Worm (Caenorhabditis elegans) whole organism, L1 larva: ENCODE data around the gene pas-2.

Experiments used
- Y116A8C.19 ChIP-seq: sonication (generic microtip); optimal IDR thresholded peaks from 2 replicates; lab custom pipeline; 2016; ENCODE audit warnings: missing compliant biosample characterization, missing genetic modification characterization, borderline replicate concordance
- ama-1 ChIP-seq: fragments of 150-350 bp; optimal IDR thresholded peaks from 2 replicates; lab custom pipeline; 2014
- blmp-1 ChIP-seq: fragments of 150-350 bp; optimal IDR thresholded peaks from 2 replicates; lab custom pipeline; 2014; ENCODE audit warnings: missing biosample characterization, missing genetic modification characterization
- ceh-63 ChIP-seq: fragments of 200-800 bp; sonication (Bioruptor generic); optimal IDR thresholded peaks from 2 replicates; lab custom pipeline; 2018; ENCODE audit warnings: mild to moderate bottlenecking, missing genetic modification characterization, missing compliant biosample characterization
- ceh-82 ChIP-seq, 3 experiments: fragments of 150-350 bp in 1 of 3; sonication (generic microtip) in 2 of 3; optimal IDR thresholded peaks; 2 replicates each; lab custom pipeline; 2014 to 2017; ENCODE audit warnings: missing biosample characterization in 3 of 3, missing genetic modification characterization in 3 of 3
- ceh-90 ChIP-seq: sonication (generic microtip); optimal IDR thresholded peaks from 2 replicates; lab custom pipeline; 2016; ENCODE audit warnings: missing genetic modification characterization, missing compliant biosample characterization
- dpl-1 ChIP-seq, 3 experiments: fragments of 150-350 bp in 2 of 3; sonication (generic microtip) in 1 of 3; optimal IDR thresholded peaks; 2 replicates each; lab custom pipeline; 2014 to 2017; ENCODE audit warnings: missing biosample characterization in 3 of 3, missing genetic modification characterization in 3 of 3, missing genetic modification reagents in 3 of 3
- efl-1 ChIP-seq, 4 experiments: fragments of 150-350 bp; optimal IDR thresholded peaks in 3 of 4; peaks in 1 of 4; 1 replicate in 1 of 4; 2 replicates in 3 of 4; lab custom pipeline; 2014; ENCODE audit warnings: missing biosample characterization in 2 of 4, missing genetic modification characterization in 2 of 4, missing genetic modification reagents in 2 of 4
- egl-13 ChIP-seq: sonication (generic microtip); optimal IDR thresholded peaks from 2 replicates; lab custom pipeline; 2016; ENCODE audit warnings: missing genotype, missing genetic modification reagents, missing genetic modification characterization, missing compliant biosample characterization
- elt-3 ChIP-seq, 6 experiments: fragments of 150-350 bp in 1 of 6; sonication (generic microtip); optimal IDR thresholded peaks; 2 replicates each; lab custom pipeline; 2017 to 2018; ENCODE audit warnings: missing biosample characterization in 6 of 6, missing genetic modification characterization in 6 of 6, inconsistent platforms in 1 of 6
- fkh-4 ChIP-seq: sonication (generic microtip); optimal IDR thresholded peaks from 2 replicates; lab custom pipeline; 2016; ENCODE audit warnings: missing compliant biosample characterization, missing genetic modification characterization, borderline replicate concordance
- fkh-8 ChIP-seq: sonication (generic microtip); optimal IDR thresholded peaks from 2 replicates; lab custom pipeline; 2016; ENCODE audit warnings: mild to moderate bottlenecking, missing genetic modification characterization, missing compliant biosample characterization
- grh-1 ChIP-seq: fragments of 200-800 bp; sonication (Bioruptor generic); IDR thresholded peaks from 2 replicates; pipeline ENCODE4 v1.3.6; 2022; ENCODE audit warnings: missing genetic modification reagents, missing genetic modification characterization, missing compliant biosample characterization
- hpl-2 ChIP-seq: fragments of 150-350 bp; optimal IDR thresholded peaks from 2 replicates; lab custom pipeline; 2014; ENCODE audit warnings: missing biosample characterization, missing genetic modification reagents, missing genetic modification characterization
- irx-1 ChIP-seq: sonication (generic microtip); optimal IDR thresholded peaks from 2 replicates; lab custom pipeline; 2016; ENCODE audit warnings: missing genetic modification characterization, missing compliant biosample characterization
- lin-14 ChIP-seq: fragments of 200-800 bp; sonication (Bioruptor generic); optimal IDR thresholded peaks from 2 replicates; lab custom pipeline; 2018; ENCODE audit warnings: mild to moderate bottlenecking, missing genetic modification characterization, moderate library complexity, missing compliant biosample characterization
- lin-35 ChIP-seq, 2 experiments: fragments of 150-350 bp; optimal IDR thresholded peaks; 2 replicates each; lab custom pipeline; 2014; ENCODE audit warnings: missing biosample characterization in 2 of 2, missing genetic modification characterization in 2 of 2, missing genetic modification reagents in 2 of 2
- lin-39 ChIP-seq: fragments of 150-350 bp; optimal IDR thresholded peaks from 2 replicates; lab custom pipeline; 2014; ENCODE audit warnings: missing biosample characterization, missing genetic modification reagents, missing genetic modification characterization
- lsy-2 ChIP-seq, 2 experiments: fragments of 150-350 bp; optimal IDR thresholded peaks; 2 replicates each; lab custom pipeline; 2014; ENCODE audit warnings: missing biosample characterization in 2 of 2, missing genetic modification characterization in 2 of 2
- mab-9 ChIP-seq: fragments of 200-800 bp; sonication (Bioruptor generic); IDR thresholded peaks from 2 replicates; pipeline ENCODE4 v1.3.6; 2022; ENCODE audit warnings: missing genetic modification reagents, missing genetic modification characterization, missing compliant biosample characterization
- mdl-1 ChIP-seq, 2 experiments: fragments of 150-350 bp; optimal IDR thresholded peaks; 2 replicates each; lab custom pipeline; 2014 to 2017; ENCODE audit warnings: missing biosample characterization in 2 of 2, missing genetic modification characterization in 2 of 2, inconsistent platforms in 1 of 2
- mep-1 ChIP-seq: fragments of 150-350 bp; optimal IDR thresholded peaks from 2 replicates; lab custom pipeline; 2014; ENCODE audit warnings: missing biosample characterization, missing genetic modification characterization
- nhr-19 ChIP-seq: fragments of 200-800 bp; sonication (Bioruptor generic); conservative IDR thresholded peaks from 2 replicates; pipeline ENCODE4 v1.3.6; 2022; ENCODE audit warnings: missing genetic modification characterization, missing compliant biosample characterization
- nhr-20 ChIP-seq: sonication (generic microtip); optimal IDR thresholded peaks from 2 replicates; lab custom pipeline; 2016; ENCODE audit warnings: mild to moderate bottlenecking, missing genetic modification characterization, missing compliant biosample characterization
- nhr-237 ChIP-seq: fragments of 150-350 bp; optimal IDR thresholded peaks from 2 replicates; lab custom pipeline; 2014; ENCODE audit warnings: missing biosample characterization, missing genetic modification characterization
- nhr-28 ChIP-seq: fragments of 150-350 bp; optimal IDR thresholded peaks from 2 replicates; lab custom pipeline; 2014; ENCODE audit warnings: missing biosample characterization, missing genetic modification characterization
- nhr-71 ChIP-seq: sonication (generic microtip); optimal IDR thresholded peaks from 2 replicates; lab custom pipeline; 2016; ENCODE audit warnings: mild to moderate bottlenecking, missing genetic modification characterization, moderate library complexity, missing compliant biosample characterization
- nhr-85 ChIP-seq: sonication (generic microtip); peaks from one replicate; lab custom pipeline; 2016; ENCODE audit warnings: missing genetic modification characterization, inconsistent platforms, missing compliant biosample characterization
- pag-3 ChIP-seq: sonication (generic microtip); optimal IDR thresholded peaks from 2 replicates; lab custom pipeline; 2017; ENCODE audit warnings: missing genetic modification characterization, mild to moderate bottlenecking, missing compliant biosample characterization, antibody characterized with exemption, borderline replicate concordance; ENCODE audit not compliant: insufficient read depth
- pqm-1 ChIP-seq: sonication (generic microtip); optimal IDR thresholded peaks from 3 replicates; lab custom pipeline; 2017; ENCODE audit warnings: missing biosample characterization, missing genetic modification characterization
- rnt-1 ChIP-seq: sonication (generic microtip); optimal IDR thresholded peaks from 2 replicates; lab custom pipeline; 2016; ENCODE audit warnings: mild to moderate bottlenecking, missing genetic modification characterization, moderate library complexity, missing compliant biosample characterization
- skn-1 ChIP-seq: fragments of 150-350 bp; optimal IDR thresholded peaks from 2 replicates; lab custom pipeline; 2014; ENCODE audit warnings: missing biosample characterization, missing genetic modification characterization
- snu-23 ChIP-seq: sonication (generic microtip); optimal IDR thresholded peaks from 2 replicates; lab custom pipeline; 2016; ENCODE audit warnings: missing genetic modification characterization, missing compliant biosample characterization
- sptf-1 ChIP-seq: fragments of 150-350 bp; optimal IDR thresholded peaks from 2 replicates; lab custom pipeline; 2014; ENCODE audit warnings: missing biosample characterization, missing genetic modification characterization
- sup-37 ChIP-seq: fragments of 200-800 bp; sonication (Bioruptor generic); optimal IDR thresholded peaks from 2 replicates; lab custom pipeline; 2018; ENCODE audit warnings: mild to moderate bottlenecking, missing genetic modification characterization, missing compliant biosample characterization
- swsn-7 ChIP-seq: sonication (generic microtip); optimal IDR thresholded peaks from 2 replicates; lab custom pipeline; 2016; ENCODE audit warnings: missing genetic modification characterization, missing compliant biosample characterization
- tbx-2 ChIP-seq: sonication (generic microtip); optimal IDR thresholded peaks from 2 replicates; lab custom pipeline; 2016; ENCODE audit warnings: missing genetic modification characterization, missing compliant biosample characterization
- unc-130 ChIP-seq: fragments of 150-350 bp; optimal IDR thresholded peaks from 2 replicates; lab custom pipeline; 2017; ENCODE audit warnings: missing biosample characterization, missing genetic modification characterization, inconsistent platforms
- unc-30 ChIP-seq: sonication (generic microtip); optimal IDR thresholded peaks from 2 replicates; lab custom pipeline; 2017; ENCODE audit warnings: missing biosample characterization, missing genetic modification characterization
- unc-86 ChIP-seq: sonication (generic microtip); optimal IDR thresholded peaks from 2 replicates; lab custom pipeline; 2016; ENCODE audit warnings: missing genetic modification characterization, missing compliant biosample characterization
- unc-98 ChIP-seq: fragments of 200-800 bp; sonication (Bioruptor generic); IDR thresholded peaks from 2 replicates; pipeline ENCODE4 v1.3.6; 2022; ENCODE audit warnings: missing genetic modification characterization, missing compliant biosample characterization
- zip-4 ChIP-seq: fragments of 200-800 bp; sonication (Bioruptor generic); optimal IDR thresholded peaks from 2 replicates; lab custom pipeline; 2018; ENCODE audit warnings: mild to moderate bottlenecking, missing genetic modification characterization, moderate library complexity, missing compliant biosample characterization
- ztf-4 ChIP-seq: fragments of 150-350 bp; optimal IDR thresholded peaks from 2 replicates; lab custom pipeline; 2014; ENCODE audit warnings: missing biosample characterization, missing genetic modification characterization

Gene pas-2

ce11 chrV:10721304-10721703 is 48.9 kb upstream of the pas-2 start:
- TF ChIP-seq tbx-2: peak; percentile 33
- TF ChIP-seq lsy-2 (tag; optimal IDR thresholded peaks at IDR 0.05; lab: Kevin White, UChicago): peak in 1 of 2 experiments; percentile 1
- TF ChIP-seq lin-14 (GFP tag; lab: Kevin White, UChicago): peak; percentile 63
- no peak for TF ChIP-seq unc-130

ce11 chrV:10721912-10722426 is 48.2 kb upstream of the pas-2 start:
- peak in 1 of 2 experiments; percentile 19 for TF ChIP-seq mdl-1 (tag; optimal IDR thresholded peaks at IDR 0.05; lab: Kevin White, UChicago)
- TF ChIP-seq lsy-2 (tag; optimal IDR thresholded peaks at IDR 0.05; lab: Kevin White, UChicago): peak in 1 of 2 experiments; percentile 37
- no peak for TF ChIP-seq unc-98 (GFP tag; lab: Robert Waterston, UW)
- TF ChIP-seq fkh-8 (tag; lab: Kevin White, UChicago): no peak
- no peak for TF ChIP-seq unc-130
- peak; percentile 20 for TF ChIP-seq snu-23
- TF ChIP-seq lin-14 (GFP tag; lab: Kevin White, UChicago): peak; percentile 81
- TF ChIP-seq unc-86: no peak
- peak; percentile 51 for TF ChIP-seq rnt-1 (tag; lab: Kevin White, UChicago)
- no peak for TF ChIP-seq irx-1
- TF ChIP-seq pag-3 (tag; lab: Kevin White, UChicago): peak; percentile 48
- TF ChIP-seq zip-4: no peak
- TF ChIP-seq nhr-237 (tag; lab: Kevin White, UChicago): no peak
- peak in 1 of 6 experiments; percentile 12 for TF ChIP-seq elt-3 (tag; optimal IDR thresholded peaks at IDR 0.05; lab: Kevin White, UChicago)
- TF ChIP-seq sptf-1 (tag; lab: Kevin White, UChicago): no peak
- peak; percentile 39 for TF ChIP-seq mep-1 (tag; lab: Kevin White, UChicago)
- TF ChIP-seq mab-9 (GFP tag; lab: Robert Waterston, UW): no peak
- no peak for TF ChIP-seq nhr-85
- peak in 1 of 3 experiments; percentile 3 for TF ChIP-seq ceh-82 (tag; optimal IDR thresholded peaks at IDR 0.05; lab: Kevin White, UChicago)
- TF ChIP-seq blmp-1 (tag; lab: Kevin White, UChicago): peak; percentile 99
- TF ChIP-seq, all 84 proteins: peak for 10

- TF ChIP-seq lin-35 (GFP tag; optimal IDR thresholded peaks at IDR 0.05; lab: Kevin White, UChicago) (peak in 1 of 2 experiments; percentile 77), dpl-1 (GFP tag; optimal IDR thresholded peaks at IDR 0.05; lab: Kevin White, UChicago) (peak in 1 of 3 experiments; percentile 23), mdl-1 (tag; optimal IDR thresholded peaks at IDR 0.05; lab: Kevin White, UChicago) (peak in 1 of 2 experiments; percentile 62), elt-3 (tag; optimal IDR thresholded peaks at IDR 0.05; lab: Kevin White, UChicago) (peak in 1 of 6 experiments; percentile 47), tbx-2 (peak; percentile 13), unc-86 (no peak), mep-1 (tag; lab: Kevin White, UChicago) (no peak), nhr-71 (tag; lab: Kevin White, UChicago) (peak; percentile 44), nhr-85 (peak; percentile 86), efl-1 (optimal IDR thresholded peaks at IDR 0.05; lab: Kevin White, UChicago) (no peak), efl-1 (GFP tag; optimal IDR thresholded peaks at IDR 0.05 in 1 of 2; lab: Kevin White, UChicago) (peak in 1 of 2 experiments; percentile 91), lin-14 (GFP tag; lab: Kevin White, UChicago) (no peak), unc-130 (peak; percentile 31), snu-23 (peak; percentile 17), ztf-4 (tag; lab: Kevin White, UChicago) (peak; percentile 43), ceh-63 (GFP tag; lab: Kevin White, UChicago) (no peak), blmp-1 (tag; lab: Kevin White, UChicago) (peak; percentile 63), nhr-20 (peak; percentile 56)
Observed at ce11 chrV:10722595-10722994, 47.6 kb upstream of the pas-2 start.

- TF ChIP-seq unc-86 (peak; percentile 25), hpl-2 (GFP tag; lab: Kevin White, UChicago) (no peak), nhr-28 (tag; lab: Kevin White, UChicago) (no peak), egl-13 (peak; percentile 27), nhr-237 (tag; lab: Kevin White, UChicago) (no peak), nhr-20 (no peak), sup-37 (GFP tag; lab: Kevin White, UChicago) (no peak), mdl-1 (tag; optimal IDR thresholded peaks at IDR 0.05; lab: Kevin White, UChicago) (peak in 1 of 2 experiments; percentile 58), lin-39 (no peak), mep-1 (tag; lab: Kevin White, UChicago) (peak; percentile 4), ceh-90 (no peak), swsn-7 (tag; lab: Kevin White, UChicago) (no peak), lin-35 (GFP tag; optimal IDR thresholded peaks at IDR 0.05; lab: Kevin White, UChicago) (peak; percentile 1 to 11), grh-1 (GFP tag; lab: Robert Waterston, UW) (no peak), skn-1 (tag; lab: Kevin White, UChicago) (peak; percentile 51), fkh-8 (tag; lab: Kevin White, UChicago) (peak; percentile 41), Y116A8C.19 (tag; lab: Kevin White, UChicago) (no peak), ama-1 (no peak), pqm-1 (no peak), fkh-4 (tag; lab: Kevin White, UChicago) (no peak), unc-30 (no peak), blmp-1 (tag; lab: Kevin White, UChicago) (peak; percentile 46), nhr-71 (tag; lab: Kevin White, UChicago) (peak; percentile 57), tbx-2 (no peak), nhr-19 (GFP tag; lab: Robert Waterston, UW) (no peak)
Observed at ce11 chrV:10723181-10723580, 47.0 kb upstream of the pas-2 start.
